Worm (Caenorhabditis elegans) whole organism, young adult: ENCODE data around the gene rol-3.

Source experiments
- B0261.1 ChIP-seq: sonication (generic microtip); optimal IDR thresholded peaks from 2 replicates; lab custom pipeline; 2016; ENCODE audit warnings: mild to moderate bottlenecking, missing genetic modification characterization, moderate library complexity, missing compliant biosample characterization
- B0336.3 ChIP-seq: fragments of 200-800 bp; sonication (Bioruptor generic); IDR thresholded peaks from 2 replicates; pipeline ENCODE4 v1.3.6; 2022; ENCODE audit warnings: missing genetic modification characterization, missing compliant biosample characterization
- D2030.7 ChIP-seq: fragments of 200-800 bp; sonication (Bioruptor generic); IDR thresholded peaks from 2 replicates; pipeline ENCODE4 v1.3.6; 2022; ENCODE audit warnings: missing genetic modification reagents, missing genetic modification characterization, missing compliant biosample characterization
- F39B2.1 ChIP-seq: fragments of 200-800 bp; sonication (Bioruptor generic); IDR thresholded peaks from 2 replicates; pipeline ENCODE4 v1.3.6; 2022; ENCODE audit warnings: missing genetic modification reagents, missing genetic modification characterization, missing compliant biosample characterization
- F49E8.2 ChIP-seq: sonication (generic microtip); optimal IDR thresholded peaks from 3 replicates; lab custom pipeline; 2017; ENCODE audit warnings: missing genetic modification characterization, mild to moderate bottlenecking, missing compliant biosample characterization, antibody characterized with exemption, moderate library complexity; ENCODE audit not compliant: insufficient read depth
- F55B11.4 ChIP-seq: sonication (generic microtip); optimal IDR thresholded peaks from 2 replicates; lab custom pipeline; 2016; ENCODE audit warnings: missing compliant biosample characterization, missing genetic modification characterization, borderline replicate concordance; ENCODE audit not compliant: insufficient read depth
- K12H6.12 ChIP-seq: fragments of 200-800 bp; sonication (Bioruptor generic); optimal IDR thresholded peaks from 2 replicates; lab custom pipeline; 2018; ENCODE audit warnings: mild to moderate bottlenecking, missing genetic modification characterization, missing compliant biosample characterization
- ama-1 ChIP-seq, 3 experiments: fragments of 150-350 bp in 1 of 3; sonication (generic microtip) in 2 of 3; optimal IDR thresholded peaks; 2 replicates each; lab custom pipeline; 2014 to 2018; ENCODE audit warnings: missing biosample characterization in 2 of 3, missing genetic modification characterization in 2 of 3, missing genetic modification reagents in 2 of 3
- attf-3 ChIP-seq: fragments of 200-800 bp; sonication (Bioruptor generic); conservative IDR thresholded peaks from 2 replicates; pipeline ENCODE4 v1.3.6; 2022; ENCODE audit warnings: missing genetic modification reagents, missing genetic modification characterization, missing compliant biosample characterization
- bed-1 ChIP-seq: fragments of 200-800 bp; sonication (Bioruptor generic); IDR thresholded peaks from 2 replicates; pipeline ENCODE4 v1.3.6; 2022; ENCODE audit warnings: missing genetic modification reagents, missing genetic modification characterization, missing compliant biosample characterization
- ceh-79 ChIP-seq: sonication (generic microtip); optimal IDR thresholded peaks from 2 replicates; lab custom pipeline; 2017; ENCODE audit warnings: mild to moderate bottlenecking, missing genetic modification characterization, missing compliant biosample characterization
- ceh-91 ChIP-seq: fragments of 200-800 bp; sonication (Bioruptor generic); IDR thresholded peaks from 2 replicates; pipeline ENCODE4 v1.3.6; 2022; ENCODE audit warnings: missing genetic modification reagents, missing genetic modification characterization, missing compliant biosample characterization
- dpff-1 ChIP-seq: sonication (generic microtip); optimal IDR thresholded peaks from 2 replicates; lab custom pipeline; 2017; ENCODE audit warnings: mild to moderate bottlenecking, missing genetic modification characterization, missing compliant biosample characterization
- egrh-3 ChIP-seq: fragments of 200-800 bp; sonication (Bioruptor generic); IDR thresholded peaks from 2 replicates; pipeline ENCODE4 v1.3.6; 2022; ENCODE audit warnings: missing genetic modification reagents, missing genetic modification characterization, missing compliant biosample characterization
- ekl-4 ChIP-seq: fragments of 200-800 bp; sonication (Bioruptor generic); IDR thresholded peaks from 2 replicates; pipeline ENCODE4 v1.3.6; 2022; ENCODE audit warnings: missing genetic modification reagents, missing genetic modification characterization, missing compliant biosample characterization
- hlh-12 ChIP-seq: sonication (generic microtip); optimal IDR thresholded peaks from 2 replicates; lab custom pipeline; 2016; ENCODE audit warnings: missing genetic modification characterization, missing compliant biosample characterization
- let-526 ChIP-seq: fragments of 200-800 bp; sonication (Bioruptor generic); IDR thresholded peaks from 2 replicates; pipeline ENCODE4 v1.3.6; 2022; ENCODE audit warnings: missing genetic modification reagents, missing genetic modification characterization, missing compliant biosample characterization
- let-607 ChIP-seq, 2 experiments: fragments of 200-800 bp in 1 of 2; sonication (Bioruptor generic) in 1 of 2; sonication (generic microtip) in 1 of 2; optimal IDR thresholded peaks; 2 replicates each; lab custom pipeline; 2016 to 2018; ENCODE audit warnings: mild to moderate bottlenecking in 2 of 2, missing compliant biosample characterization in 2 of 2, missing genetic modification characterization in 2 of 2, moderate library complexity in 2 of 2, missing genotype in 1 of 2
- lir-1 ChIP-seq: fragments of 200-800 bp; sonication (Bioruptor generic); conservative IDR thresholded peaks from 2 replicates; pipeline ENCODE4 v1.3.6; 2022; ENCODE audit warnings: missing genetic modification reagents, missing genetic modification characterization, missing compliant biosample characterization
- madf-10 ChIP-seq: sonication (generic microtip); optimal IDR thresholded peaks from 2 replicates; lab custom pipeline; 2016; ENCODE audit warnings: mild to moderate bottlenecking, missing genetic modification characterization, missing compliant biosample characterization
- madf-8 ChIP-seq: fragments of 200-800 bp; sonication (Bioruptor generic); conservative IDR thresholded peaks from 2 replicates; pipeline ENCODE4 v1.3.6; 2022; ENCODE audit warnings: missing genetic modification reagents, missing genetic modification characterization, missing compliant biosample characterization
- mel-28 ChIP-seq: sonication (generic microtip); optimal IDR thresholded peaks from 2 replicates; lab custom pipeline; 2016; ENCODE audit warnings: borderline replicate concordance, mild to moderate bottlenecking, missing genetic modification characterization, missing compliant biosample characterization
- nfya-2 ChIP-seq: fragments of 200-800 bp; sonication (Bioruptor generic); IDR thresholded peaks from 2 replicates; pipeline ENCODE4 v1.3.6; 2022; ENCODE audit warnings: missing genetic modification reagents, missing genetic modification characterization, missing compliant biosample characterization
- nfyb-1 ChIP-seq: fragments of 200-800 bp; sonication (Bioruptor generic); IDR thresholded peaks from 2 replicates; pipeline ENCODE4 v1.3.6; 2022; ENCODE audit warnings: missing genetic modification reagents, missing genetic modification characterization, missing compliant biosample characterization
- nhr-179 ChIP-seq: sonication (generic microtip); optimal IDR thresholded peaks from 2 replicates; lab custom pipeline; 2016; ENCODE audit warnings: mild to moderate bottlenecking, missing genetic modification characterization, missing compliant biosample characterization
- nhr-27 ChIP-seq: fragments of 200-800 bp; sonication (Bioruptor generic); optimal IDR thresholded peaks from 2 replicates; lab custom pipeline; 2018; ENCODE audit warnings: mild to moderate bottlenecking, missing genetic modification characterization, moderate library complexity, missing compliant biosample characterization
- nhr-90 ChIP-seq: sonication (generic microtip); optimal IDR thresholded peaks from 2 replicates; lab custom pipeline; 2016; ENCODE audit warnings: missing genotype, mild to moderate bottlenecking, missing genetic modification characterization, missing compliant biosample characterization
- rcor-1 ChIP-seq: fragments of 200-800 bp; sonication (Bioruptor generic); IDR thresholded peaks from 2 replicates; pipeline ENCODE4 v1.3.6; 2022; ENCODE audit warnings: missing genetic modification reagents, missing genetic modification characterization, missing compliant biosample characterization
- rec-8 ChIP-seq, 2 experiments: sonication (generic microtip); optimal IDR thresholded peaks; 2 replicates each; lab custom pipeline; 2016; ENCODE audit warnings: mild to moderate bottlenecking in 2 of 2, missing genetic modification characterization in 2 of 2, missing genetic modification reagents in 2 of 2, missing genotype in 2 of 2, missing biosample characterization in 1 of 2, missing compliant biosample characterization in 1 of 2, moderate library complexity in 1 of 2
- sea-2 ChIP-seq: fragments of 200-800 bp; sonication (Bioruptor generic); IDR thresholded peaks from 2 replicates; pipeline ENCODE4 v1.3.6; 2022; ENCODE audit warnings: missing genetic modification characterization, missing compliant biosample characterization
- sptf-2 ChIP-seq: fragments of 200-800 bp; sonication (Bioruptor generic); optimal IDR thresholded peaks from 2 replicates; lab custom pipeline; 2018; ENCODE audit warnings: mild to moderate bottlenecking, missing genetic modification characterization, missing compliant biosample characterization
- tlf-1 ChIP-seq: fragments of 200-800 bp; sonication (Bioruptor generic); optimal IDR thresholded peaks from 2 replicates; lab custom pipeline; 2018; ENCODE audit warnings: mild to moderate bottlenecking, missing genetic modification characterization, missing compliant biosample characterization
- unc-130 ChIP-seq: sonication (generic microtip); optimal IDR thresholded peaks from 2 replicates; lab custom pipeline; 2016; ENCODE audit warnings: missing genetic modification reagents, missing genetic modification characterization, missing compliant biosample characterization
- xnd-1 ChIP-seq: sonication (generic microtip); optimal IDR thresholded peaks from 2 replicates; lab custom pipeline; 2016; ENCODE audit warnings: missing genotype, missing genetic modification reagents, missing genetic modification characterization, missing compliant biosample characterization
- zfh-2 ChIP-seq: fragments of 200-800 bp; sonication (Bioruptor generic); conservative IDR thresholded peaks from 2 replicates; pipeline ENCODE4 v1.3.6; 2022; ENCODE audit warnings: missing genetic modification reagents, missing genetic modification characterization, missing compliant biosample characterization
- ztf-26 ChIP-seq: sonication (generic microtip); optimal IDR thresholded peaks from 2 replicates; lab custom pipeline; 2017; ENCODE audit warnings: missing genetic modification characterization, missing compliant biosample characterization
- ztf-28 ChIP-seq: fragments of 200-800 bp; sonication (Bioruptor generic); IDR thresholded peaks from 2 replicates; pipeline ENCODE4 v1.3.6; 2022; ENCODE audit warnings: missing genetic modification reagents, missing genetic modification characterization, missing compliant biosample characterization
- ztf-6 ChIP-seq: fragments of 200-800 bp; sonication (Bioruptor generic); IDR thresholded peaks from 2 replicates; pipeline ENCODE4 v1.3.6; 2022; ENCODE audit warnings: missing genetic modification reagents, missing genetic modification characterization, missing compliant biosample characterization

rol-3 gene

DNA sequence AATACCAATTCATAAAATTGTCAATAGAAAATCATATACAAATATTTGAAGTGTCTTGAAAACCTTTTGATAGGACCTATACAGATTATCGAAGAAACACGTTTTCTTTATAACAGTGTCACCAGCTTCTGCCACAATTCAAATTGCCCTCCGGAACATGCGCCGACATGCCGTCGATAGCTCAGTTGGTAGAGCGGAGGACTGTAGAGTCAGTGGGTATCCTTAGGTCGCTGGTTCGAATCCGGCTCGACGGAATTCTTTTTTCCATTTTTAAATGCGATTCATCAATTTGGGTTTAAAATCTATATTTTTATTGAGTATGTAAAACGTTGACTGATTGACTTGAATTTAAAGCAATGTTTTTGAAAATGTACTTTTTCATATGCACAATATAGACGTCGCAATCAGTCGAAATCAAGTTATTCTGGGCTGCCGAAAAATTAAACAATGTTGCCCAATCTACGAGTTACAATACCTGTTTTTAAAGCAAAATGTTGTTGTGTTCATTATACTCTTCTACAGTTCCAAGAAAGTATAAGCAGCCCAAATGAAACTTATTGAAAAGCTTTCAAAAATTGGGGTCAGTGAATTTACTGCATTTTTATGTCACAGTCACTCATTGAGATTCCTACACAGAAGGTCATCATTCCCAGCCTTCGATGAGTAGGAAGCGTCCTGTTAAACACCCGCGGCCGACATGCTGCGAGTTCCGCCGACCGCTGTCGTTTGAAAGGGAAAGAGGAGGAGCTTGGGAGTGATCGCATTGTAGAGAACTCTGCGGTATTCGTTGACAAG is 9.3 kb upstream of the rol-3 start (continued):
- TF ChIP-seq madf-8 (peak; percentile 53), ekl-4 (GFP tag; lab: Robert Waterston, UW) (peak; percentile 80), sea-2 (GFP tag; lab: Robert Waterston, UW) (no peak), ztf-26 (tag; lab: Kevin White, UChicago) (peak; percentile 16), ceh-79 (tag; lab: Kevin White, UChicago) (no peak), K12H6.12 (tag; lab: Kevin White, UChicago) (no peak), attf-3 (0 out of 2 replicates have a peak, but pooled peaks have one; percentile 31), lir-1 (GFP tag; lab: Robert Waterston, UW) (0 out of 2 replicates have a peak, but pooled peaks have one; percentile 14), sptf-2 (GFP tag; lab: Kevin White, UChicago) (no peak), F49E8.2 (tag; lab: Kevin White, UChicago) (peak; percentile 96), hlh-12 (tag; lab: Kevin White, UChicago) (no peak), D2030.7 (GFP tag; lab: Robert Waterston, UW) (peak; percentile 96), let-526 (no peak), nhr-27 (tag; lab: Kevin White, UChicago) (no peak), nhr-179 (no peak), F55B11.4 (tag; lab: Kevin White, UChicago) (no peak), rec-8 (tag; optimal IDR thresholded peaks at IDR 0.05; lab: Kevin White, UChicago) (peak in 1 of 2 experiments; percentile 17), F39B2.1 (no peak), zfh-2 (GFP tag; lab: Robert Waterston, UW) (no peak), B0336.3 (GFP tag; lab: Robert Waterston, UW) (peak; percentile 84), tlf-1 (GFP tag; lab: Kevin White, UChicago) (peak; percentile 71), let-607 (tag; optimal IDR thresholded peaks at IDR 0.05; lab: Kevin White, UChicago) (no peak), ama-1 (optimal IDR thresholded peaks at IDR 0.05; lab: Kevin White, UChicago) (peak; percentile 94), ama-1 (GFP tag; optimal IDR thresholded peaks at IDR 0.05; lab: Kevin White, UChicago) (peak in 1 of 2 experiments; percentile 72), madf-10 (tag; lab: Kevin White, UChicago) (peak; percentile 39), nfyb-1 (GFP tag; lab: Robert Waterston, UW) (peak; percentile 64; the same call in 1 of the 2 replicates), rcor-1 (GFP tag; lab: Robert Waterston, UW) (peak; percentile 90), dpff-1 (tag; lab: Kevin White, UChicago) (no peak), xnd-1 (tag; lab: Kevin White, UChicago) (peak; percentile 68), nfya-2 (GFP tag; lab: Robert Waterston, UW) (0 out of 2 replicates have a peak, but pooled peaks have one; percentile 31), ceh-91 (0 out of 2 replicates have a peak, but pooled peaks have one; percentile 24), mel-28 (tag; lab: Kevin White, UChicago) (no peak), ztf-6 (GFP tag; lab: Robert Waterston, UW) (no peak)

DNA sequence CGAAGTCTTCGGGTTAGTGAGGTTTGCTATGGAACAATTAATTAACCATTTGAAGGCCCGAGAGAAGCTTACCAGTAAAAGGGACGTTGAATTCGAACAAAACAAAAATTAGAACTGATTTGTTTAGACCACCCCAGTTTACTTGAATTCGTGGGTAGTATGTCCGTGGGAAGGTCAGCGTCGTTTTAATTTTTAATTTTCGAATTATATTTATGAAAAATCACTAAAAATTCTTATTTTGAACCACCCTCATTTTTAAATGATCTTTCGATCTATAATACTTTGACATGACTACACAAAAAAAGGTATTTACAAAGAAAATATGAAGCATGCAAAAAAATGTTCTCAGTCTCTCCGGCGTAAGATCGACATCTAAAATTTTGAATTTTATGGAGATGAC is 7.2 kb upstream of the rol-3 start, which contains the start of gene C16D9.5:
Gene C16D9.5, minus strand, starts transcription at position 101 of the 400 bp plus-strand sequence.
- TF ChIP-seq ztf-28 (GFP tag; lab: Robert Waterston, UW): no peak
- TF ChIP-seq egrh-3 (GFP tag; lab: Robert Waterston, UW): no peak
- TF ChIP-seq nhr-90 (tag; lab: Kevin White, UChicago): no peak
- TF ChIP-seq B0261.1 (tag; lab: Kevin White, UChicago): no peak
- no peak for TF ChIP-seq unc-130
- no peak for TF ChIP-seq ztf-26 (tag; lab: Kevin White, UChicago)
- TF ChIP-seq bed-1 (GFP tag; lab: Robert Waterston, UW): no peak
